Worm (Caenorhabditis elegans): ENCODE data around the gene kin-19.

kin-19 gene

DNA sequence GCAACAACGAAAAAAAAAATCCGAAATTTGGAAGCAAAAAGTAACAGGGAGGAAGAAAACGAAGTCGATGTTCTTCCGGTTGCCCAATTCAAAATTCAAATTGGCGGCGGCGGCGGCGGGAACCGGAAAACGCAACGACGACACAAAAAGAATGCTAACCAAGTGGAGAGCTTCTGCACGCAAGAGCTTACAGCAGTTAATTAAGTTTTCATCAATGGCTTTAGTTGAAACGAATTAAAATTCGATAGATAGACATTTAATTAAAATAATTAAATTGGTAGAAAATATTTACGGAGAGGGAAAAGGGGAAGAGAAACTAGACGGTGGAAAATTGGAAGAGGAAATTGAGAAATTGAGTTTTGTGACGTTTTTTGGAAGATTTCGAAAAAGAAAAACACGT lies 16.2 kb downstream of the kin-19 start:
- no peak for TF ChIP-seq ztf-29 (GFP tag; IDR thresholded peaks at IDR 0.05)
- TF ChIP-seq flt-1 (GFP tag; IDR thresholded peaks at IDR 0.05) = no peak
- TF ChIP-seq cog-1 (tag; optimal IDR thresholded peaks at IDR 0.05) = no peak
- no peak for TF ChIP-seq ztf-23 (GFP tag; IDR thresholded peaks at IDR 0.05)
- TF ChIP-seq T22C8.4 (GFP tag; IDR thresholded peaks at IDR 0.05) = no peak
- TF ChIP-seq klf-2 (GFP tag; conservative IDR thresholded peaks at IDR 0.05) = no peak
- no peak for TF ChIP-seq tab-1 (GFP tag; IDR thresholded peaks at IDR 0.05)

DNA sequence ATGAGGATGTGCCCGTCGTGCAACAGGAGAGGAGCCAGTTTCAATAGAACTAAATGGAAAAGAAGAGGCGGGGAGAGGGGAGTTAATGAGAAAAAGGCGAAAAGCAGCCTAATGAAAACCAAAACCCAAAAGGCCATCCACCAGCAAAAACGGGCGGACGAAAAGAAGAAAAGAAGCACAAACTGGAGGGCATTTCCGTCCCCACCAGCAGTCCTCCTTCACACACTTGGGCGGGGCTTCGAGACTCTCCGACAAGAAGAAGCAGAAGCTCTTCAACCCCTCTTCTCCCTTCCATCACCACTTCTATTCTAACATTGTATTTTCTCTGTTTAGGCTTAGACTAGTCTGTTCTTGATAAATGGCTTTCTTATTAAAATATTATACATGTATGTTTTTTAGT lies 18.3 kb downstream of the kin-19 start:
- TF ChIP-seq klf-2 (GFP tag; conservative IDR thresholded peaks at IDR 0.05) = no peak
- TF ChIP-seq flt-1 (GFP tag; IDR thresholded peaks at IDR 0.05) = no peak
- no peak for TF ChIP-seq ztf-29 (GFP tag; IDR thresholded peaks at IDR 0.05)
- no peak for TF ChIP-seq tab-1 (GFP tag; IDR thresholded peaks at IDR 0.05)
- no peak for TF ChIP-seq T22C8.4 (GFP tag; IDR thresholded peaks at IDR 0.05)
- TF ChIP-seq ztf-23 (GFP tag; IDR thresholded peaks at IDR 0.05) = no peak
- TF ChIP-seq cog-1 (tag; optimal IDR thresholded peaks at IDR 0.05) = no peak
- no peak for TF ChIP-seq ref-1 (GFP tag; conservative IDR thresholded peaks at IDR 0.05)
- TF ChIP-seq med-1 (GFP tag; optimal IDR thresholded peaks at IDR 0.05; ENCODE audit: insufficient read depth) = no peak

DNA sequence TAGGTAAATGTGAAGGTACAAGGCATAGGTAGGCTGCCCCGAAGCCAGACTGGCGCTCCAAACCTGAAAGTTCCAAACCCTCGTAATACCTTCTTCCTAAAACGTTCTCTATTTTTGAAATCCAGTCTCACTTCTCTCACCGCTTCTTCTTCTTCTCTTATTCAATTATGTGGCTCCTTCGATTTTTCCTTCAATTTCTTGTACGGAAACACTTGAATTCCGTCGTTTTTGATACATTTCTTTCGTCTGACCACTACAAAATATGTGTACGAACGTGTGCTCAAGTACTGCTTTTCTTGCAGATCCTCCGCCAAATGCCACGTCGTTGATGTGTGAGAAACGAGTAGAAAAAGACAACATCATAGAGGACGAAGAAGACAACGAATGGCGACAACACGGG lies 20.1 kb downstream of the kin-19 start, which contains the start of gene unc-79:
Gene unc-79, plus strand, starts transcription at position 301 of the 400 bp plus-strand sequence.
- no peak for TF ChIP-seq T22C8.4 (GFP tag; IDR thresholded peaks at IDR 0.05)

DNA sequence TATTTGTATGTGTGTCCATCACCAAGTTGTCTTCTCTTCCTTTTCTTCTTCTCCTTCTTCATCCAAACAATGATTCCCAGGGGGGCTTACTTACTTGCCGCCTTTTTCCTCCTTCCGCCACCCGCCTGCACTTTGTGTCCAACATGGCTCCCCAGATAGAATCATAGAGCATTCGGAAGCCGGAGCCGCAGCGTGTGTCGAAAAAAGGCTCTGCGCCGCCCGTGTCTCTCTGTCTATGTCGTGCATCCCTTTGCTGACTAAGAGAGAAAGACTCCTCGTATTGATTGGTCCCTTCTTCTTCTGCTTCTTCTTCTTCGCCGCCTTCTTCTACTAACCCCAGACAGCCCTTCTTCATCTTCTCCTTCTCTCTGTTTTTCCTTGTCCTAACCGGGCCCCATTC lies 22.7 kb downstream of the kin-19 start:
- TF ChIP-seq med-1 (GFP tag; optimal IDR thresholded peaks at IDR 0.05; ENCODE audit: insufficient read depth) = no peak
- TF ChIP-seq ref-1 (GFP tag; conservative IDR thresholded peaks at IDR 0.05) = no peak
- TF ChIP-seq ztf-23 (GFP tag; IDR thresholded peaks at IDR 0.05) = no peak
- TF ChIP-seq tab-1 (GFP tag; IDR thresholded peaks at IDR 0.05) = 0 out of 2 replicates have a peak, but pooled peaks have one; percentile 39
- TF ChIP-seq ztf-29 (GFP tag; IDR thresholded peaks at IDR 0.05) = no peak
- TF ChIP-seq flt-1 (GFP tag; IDR thresholded peaks at IDR 0.05) = no peak
- no peak for TF ChIP-seq T22C8.4 (GFP tag; IDR thresholded peaks at IDR 0.05)
- no peak for TF ChIP-seq klf-2 (GFP tag; conservative IDR thresholded peaks at IDR 0.05)
- no peak for TF ChIP-seq cog-1 (tag; optimal IDR thresholded peaks at IDR 0.05)

DNA sequence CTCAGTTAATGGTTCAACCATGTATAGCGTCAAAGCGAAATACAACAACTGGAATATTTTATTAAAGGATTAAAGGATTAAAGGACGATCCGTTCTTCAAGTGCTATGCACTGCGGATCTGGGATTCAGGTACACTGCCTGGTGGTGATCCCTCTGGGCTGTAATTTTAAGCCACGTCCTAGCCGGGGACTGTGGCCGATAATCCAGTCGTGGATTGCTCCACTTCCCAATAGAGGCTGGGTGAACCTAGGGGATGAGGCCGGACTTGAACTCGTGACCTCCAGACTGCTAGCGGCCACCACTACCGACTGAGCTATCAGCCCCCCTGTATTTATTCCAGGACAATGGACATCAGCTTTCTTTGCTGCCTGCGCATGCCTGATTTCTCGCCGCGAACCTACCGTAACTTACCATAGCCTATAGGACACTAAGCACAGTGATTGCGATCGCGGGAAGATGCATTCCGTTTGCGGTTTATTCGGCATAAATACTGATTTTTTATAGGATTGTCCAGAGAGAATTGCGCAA lies 25.5 kb downstream of the kin-19 start:
- peak; percentile 5; the same call in 1 of the 2 replicates for TF ChIP-seq ztf-29 (GFP tag; IDR thresholded peaks at IDR 0.05)

DNA sequence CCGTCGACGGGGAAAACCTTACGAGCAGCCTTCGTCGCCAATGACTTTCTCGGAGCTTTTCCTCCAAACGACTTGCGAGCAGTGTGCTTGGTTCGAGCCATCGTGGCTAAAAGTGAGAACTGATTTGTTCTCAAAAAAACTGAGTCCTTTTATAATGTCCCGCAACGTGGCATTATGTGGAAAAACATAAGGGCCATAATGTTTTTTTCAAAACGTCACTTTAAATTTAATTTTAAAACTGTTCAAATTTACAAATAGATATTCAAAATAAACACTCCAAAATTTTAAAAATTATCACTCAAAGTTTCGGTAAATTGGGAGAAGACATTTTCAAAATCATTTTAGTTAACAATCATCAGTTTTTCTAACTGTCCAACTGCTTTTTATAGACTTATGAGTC lies 26.4 kb downstream of the kin-19 start, which contains the start of gene his-70:
Gene his-70, minus strand, starts transcription at position 101 of the 400 bp plus-strand sequence.
- TF ChIP-seq flt-1 (GFP tag; IDR thresholded peaks at IDR 0.05) (no peak), med-1 (GFP tag; optimal IDR thresholded peaks at IDR 0.05; ENCODE audit: insufficient read depth) (no peak), tab-1 (GFP tag; IDR thresholded peaks at IDR 0.05) (no peak), T22C8.4 (GFP tag; IDR thresholded peaks at IDR 0.05) (no peak), ztf-23 (GFP tag; IDR thresholded peaks at IDR 0.05) (no peak), ztf-29 (GFP tag; IDR thresholded peaks at IDR 0.05) (no peak), cog-1 (tag; optimal IDR thresholded peaks at IDR 0.05) (no peak), klf-2 (GFP tag; conservative IDR thresholded peaks at IDR 0.05) (no peak), ref-1 (GFP tag; conservative IDR thresholded peaks at IDR 0.05) (no peak)

DNA sequence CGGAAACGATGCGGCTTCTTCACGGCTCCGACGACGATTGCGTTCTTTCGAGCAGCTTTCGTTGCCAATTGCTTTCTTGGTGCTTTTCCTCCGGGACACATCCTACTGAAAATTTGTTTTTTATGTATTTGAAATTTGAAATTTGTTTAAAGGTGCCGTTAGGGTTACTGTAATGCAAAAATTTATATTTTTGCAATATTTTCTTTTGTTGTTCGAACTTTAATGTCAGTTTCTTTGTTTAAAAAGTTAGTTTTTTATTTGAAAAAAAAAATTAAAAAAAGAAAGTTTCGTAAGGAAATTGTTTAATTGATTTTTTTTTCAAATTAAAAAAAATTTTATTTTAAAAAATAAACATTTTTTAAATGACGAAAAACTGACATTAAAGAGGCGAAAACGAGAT lies 27.8 kb downstream of the kin-19 start, which contains the start of gene his-69:
Gene his-69, minus strand, starts transcription at position 101 of the 400 bp plus-strand sequence.
- TF ChIP-seq cog-1 (tag; optimal IDR thresholded peaks at IDR 0.05) (no peak), tab-1 (GFP tag; IDR thresholded peaks at IDR 0.05) (no peak), med-1 (GFP tag; optimal IDR thresholded peaks at IDR 0.05; ENCODE audit: insufficient read depth) (no peak), ref-1 (GFP tag; conservative IDR thresholded peaks at IDR 0.05) (no peak), ztf-29 (GFP tag; IDR thresholded peaks at IDR 0.05) (no peak), klf-2 (GFP tag; conservative IDR thresholded peaks at IDR 0.05) (no peak), T22C8.4 (GFP tag; IDR thresholded peaks at IDR 0.05) (no peak), flt-1 (GFP tag; IDR thresholded peaks at IDR 0.05) (no peak), ztf-23 (GFP tag; IDR thresholded peaks at IDR 0.05) (no peak)

DNA sequence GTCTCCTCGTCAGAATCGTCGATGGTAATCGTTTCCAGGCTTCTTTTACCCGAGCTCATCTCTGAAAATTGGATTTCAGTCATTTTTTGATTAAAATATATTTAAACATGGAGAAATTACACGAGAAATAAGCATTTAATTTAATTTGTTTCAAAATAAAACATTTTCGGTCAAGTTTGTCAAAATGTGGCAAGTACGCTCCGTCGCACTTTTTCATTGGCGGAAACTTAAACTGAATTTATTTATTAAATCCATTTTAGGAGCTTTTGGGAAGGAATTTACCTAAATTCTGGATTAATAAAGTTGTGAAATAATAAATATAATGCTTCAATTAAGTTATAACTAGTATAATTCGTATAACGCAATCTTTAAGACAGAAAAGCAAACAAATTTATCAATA lies 28.5 kb downstream of the kin-19 start, which contains the start of gene rcq-5:
Gene rcq-5, minus strand, starts transcription at position 83 of the 400 bp plus-strand sequence.
- TF ChIP-seq T22C8.4 (GFP tag; IDR thresholded peaks at IDR 0.05) (no peak), flt-1 (GFP tag; IDR thresholded peaks at IDR 0.05) (no peak), tab-1 (GFP tag; IDR thresholded peaks at IDR 0.05) (no peak), ztf-29 (GFP tag; IDR thresholded peaks at IDR 0.05) (no peak), klf-2 (GFP tag; conservative IDR thresholded peaks at IDR 0.05) (no peak), cog-1 (tag; optimal IDR thresholded peaks at IDR 0.05) (no peak)

DNA sequence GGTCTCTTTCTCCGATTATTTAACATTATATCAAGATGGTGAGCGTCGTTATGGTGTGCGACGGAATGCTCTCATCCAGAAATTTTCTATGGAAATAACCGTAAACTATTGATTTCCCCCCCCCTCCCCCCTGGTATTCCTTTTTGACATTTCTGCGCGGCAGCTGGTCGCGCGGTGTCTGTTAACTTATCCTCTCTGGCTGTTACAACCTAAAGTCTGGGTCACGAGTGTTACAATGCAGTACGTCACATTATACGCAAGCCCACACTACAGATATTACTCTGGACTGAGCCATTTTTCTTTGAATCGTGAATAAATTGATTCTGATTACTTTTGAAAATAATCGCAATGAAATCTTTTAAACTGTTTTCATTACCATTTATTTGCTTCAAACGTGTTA lies 37.3 kb downstream of the kin-19 start:
- TF ChIP-seq cog-1 (tag; optimal IDR thresholded peaks at IDR 0.05) (no peak), ztf-23 (GFP tag; IDR thresholded peaks at IDR 0.05) (no peak), T22C8.4 (GFP tag; IDR thresholded peaks at IDR 0.05) (no peak), med-1 (GFP tag; optimal IDR thresholded peaks at IDR 0.05; ENCODE audit: insufficient read depth) (no peak), ref-1 (GFP tag; conservative IDR thresholded peaks at IDR 0.05) (no peak), flt-1 (GFP tag; IDR thresholded peaks at IDR 0.05) (no peak), klf-2 (GFP tag; conservative IDR thresholded peaks at IDR 0.05) (no peak), ztf-29 (GFP tag; IDR thresholded peaks at IDR 0.05) (no peak), tab-1 (GFP tag; IDR thresholded peaks at IDR 0.05) (no peak)

DNA sequence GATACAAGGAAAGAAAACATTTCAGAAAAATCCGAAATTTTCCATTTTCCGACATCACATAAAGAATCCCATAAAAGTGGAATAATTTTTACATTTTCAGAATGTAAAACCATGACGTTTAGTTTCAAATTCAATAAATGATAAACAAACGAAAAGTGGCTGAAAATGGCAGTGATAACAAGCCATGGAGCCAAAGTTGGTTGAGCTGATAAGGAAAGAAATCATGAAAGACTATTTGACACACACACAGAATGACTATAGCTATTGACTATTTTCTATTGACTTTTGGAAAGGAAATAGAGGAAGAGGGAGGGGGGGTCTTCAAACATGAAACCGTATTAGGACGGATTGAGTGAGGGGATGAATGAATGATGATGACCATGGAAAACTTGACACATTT lies 46.7 kb downstream of the kin-19 start:
- no peak for TF ChIP-seq ztf-29 (GFP tag; IDR thresholded peaks at IDR 0.05)
- TF ChIP-seq ztf-23 (GFP tag; IDR thresholded peaks at IDR 0.05) = no peak
- no peak for TF ChIP-seq ref-1 (GFP tag; conservative IDR thresholded peaks at IDR 0.05)
- TF ChIP-seq med-1 (GFP tag; optimal IDR thresholded peaks at IDR 0.05; ENCODE audit: insufficient read depth) = no peak
- no peak for TF ChIP-seq klf-2 (GFP tag; conservative IDR thresholded peaks at IDR 0.05)
- TF ChIP-seq T22C8.4 (GFP tag; IDR thresholded peaks at IDR 0.05) = no peak
- TF ChIP-seq flt-1 (GFP tag; IDR thresholded peaks at IDR 0.05) = no peak
- no peak for TF ChIP-seq tab-1 (GFP tag; IDR thresholded peaks at IDR 0.05)
- TF ChIP-seq cog-1 (tag; optimal IDR thresholded peaks at IDR 0.05) = no peak
